Fruit fly (Drosophila melanogaster) whole organism, prepupa: ENCODE measurements around the gene erm.
A peak's percentile ranks its signal among the peaks of the same experiment; 100 is the strongest.

Source experiments
- Blimp-1 ChIP-seq: fragments of 200-800 bp; sonication (Bioruptor generic); optimal IDR thresholded peaks from 3 replicates; lab custom pipeline; 2017; ENCODE audit warnings: missing biosample characterization, missing genetic modification characterization, mild to moderate bottlenecking, moderate library complexity, missing genetic modification reagents
- CG10631 ChIP-seq: fragments of 200-800 bp; sonication (Bioruptor generic); optimal IDR thresholded peaks from 2 replicates; lab custom pipeline; 2016; ENCODE audit warnings: missing biosample characterization, missing genetic modification characterization
- CG10669 ChIP-seq: fragments of 200-800 bp; sonication (Bioruptor generic); optimal IDR thresholded peaks from 3 replicates; lab custom pipeline; 2018; ENCODE audit warnings: missing biosample characterization, mild to moderate bottlenecking, missing genetic modification characterization, moderate library complexity
- CG11762 ChIP-seq: fragments of 200-800 bp; sonication (Bioruptor generic); optimal IDR thresholded peaks from 3 replicates; lab custom pipeline; 2016; ENCODE audit warnings: missing biosample characterization, missing genetic modification characterization; ENCODE audit not compliant: insufficient read depth
- CG11902 ChIP-seq: fragments of 200-800 bp; sonication (Bioruptor generic); optimal IDR thresholded peaks from 3 replicates; lab custom pipeline; 2016; ENCODE audit warnings: missing biosample characterization, missing genetic modification characterization
- CG15336 ChIP-seq: fragments of 200-800 bp; sonication (Bioruptor generic); IDR thresholded peaks from 2 replicates; pipeline ENCODE4 v1.3.6; 2022; ENCODE audit warnings: missing biosample characterization, missing genetic modification characterization
- CG31627 ChIP-seq: fragments of 200-800 bp; sonication (Bioruptor generic); optimal IDR thresholded peaks from 3 replicates; lab custom pipeline; 2016; ENCODE audit warnings: missing biosample characterization, missing genetic modification characterization
- CG32006 ChIP-seq: fragments of 200-800 bp; sonication (Bioruptor generic); optimal IDR thresholded peaks from 3 replicates; lab custom pipeline; 2017; ENCODE audit warnings: missing biosample characterization, mild to moderate bottlenecking, missing genetic modification characterization
- CG3919 ChIP-seq: fragments of 200-800 bp; sonication (Bioruptor generic); optimal IDR thresholded peaks from 3 replicates; lab custom pipeline; 2016; ENCODE audit warnings: missing biosample characterization, missing genetic modification characterization
- CG6808 ChIP-seq: fragments of 200-800 bp; sonication (Bioruptor generic); optimal IDR thresholded peaks from 3 replicates; lab custom pipeline; 2017; ENCODE audit warnings: missing biosample characterization, missing genetic modification characterization, mild to moderate bottlenecking, moderate library complexity, missing genetic modification reagents
- CG6854 ChIP-seq: fragments of 200-800 bp; sonication (Bioruptor generic); optimal IDR thresholded peaks from 2 replicates; lab custom pipeline; 2017; ENCODE audit warnings: missing biosample characterization, mild to moderate bottlenecking, missing genetic modification characterization
- CG7368 ChIP-seq: fragments of 200-800 bp; sonication (Bioruptor generic); optimal IDR thresholded peaks from 3 replicates; lab custom pipeline; 2016; ENCODE audit warnings: missing biosample characterization, missing genetic modification characterization
- CG8632 ChIP-seq: fragments of 200-800 bp; sonication (Bioruptor generic); optimal IDR thresholded peaks from 3 replicates; lab custom pipeline; 2016; ENCODE audit warnings: missing biosample characterization, missing genetic modification characterization
- CG9139 ChIP-seq: fragments of 200-800 bp; sonication (Bioruptor generic); optimal IDR thresholded peaks from 3 replicates; lab custom pipeline; 2017; ENCODE audit warnings: missing biosample characterization, mild to moderate bottlenecking, missing genetic modification characterization
- Eip78C ChIP-seq: fragments of 200-800 bp; sonication (Bioruptor generic); peaks from one replicate; lab custom pipeline; 2016; ENCODE audit warnings: missing biosample characterization, missing genetic modification characterization
- Eip93F ChIP-seq: fragments of 200-800 bp; sonication (Bioruptor generic); optimal IDR thresholded peaks from 2 replicates; lab custom pipeline; 2016; ENCODE audit warnings: missing biosample characterization, mild to moderate bottlenecking, missing genetic modification characterization
- Gug ChIP-seq: fragments of 200-800 bp; sonication (Bioruptor generic); IDR thresholded peaks from 2 replicates; pipeline ENCODE4 v1.3.6; 2022; ENCODE audit warnings: missing biosample characterization, missing genetic modification characterization
- Hr39 ChIP-seq: fragments of 200-800 bp; sonication (Bioruptor generic); optimal IDR thresholded peaks from 2 replicates; lab custom pipeline; 2016; ENCODE audit warnings: missing biosample characterization, missing genetic modification characterization
- Hr4 ChIP-seq: fragments of 200-800 bp; sonication (Bioruptor generic); optimal IDR thresholded peaks from 3 replicates; lab custom pipeline; 2016; ENCODE audit warnings: missing biosample characterization, missing genetic modification characterization
- Smox ChIP-seq: fragments of 200-800 bp; sonication (Bioruptor generic); optimal IDR thresholded peaks from 3 replicates; lab custom pipeline; 2016; ENCODE audit warnings: missing biosample characterization, missing genetic modification characterization
- Sox102F ChIP-seq: fragments of 200-800 bp; sonication (Bioruptor generic); optimal IDR thresholded peaks from 2 replicates; lab custom pipeline; 2016; ENCODE audit warnings: missing biosample characterization, mild to moderate bottlenecking, missing genetic modification characterization
- acj6 ChIP-seq: fragments of 200-800 bp; sonication (Bioruptor generic); optimal IDR thresholded peaks from 3 replicates; lab custom pipeline; 2016; ENCODE audit warnings: missing biosample characterization, missing genetic modification characterization
- dac ChIP-seq: fragments of 200-800 bp; sonication (Bioruptor generic); optimal IDR thresholded peaks from 2 replicates; lab custom pipeline; 2017; ENCODE audit warnings: missing biosample characterization, mild to moderate bottlenecking, missing genetic modification characterization
- dsx ChIP-seq: fragments of 200-800 bp; optimal IDR thresholded peaks from 3 replicates; lab custom pipeline; 2019; ENCODE audit warnings: missing biosample characterization, mild to moderate bottlenecking, missing genetic modification characterization, moderate library complexity; ENCODE audit not compliant: poor library complexity, severe bottlenecking
- eg ChIP-seq: fragments of 200-800 bp; sonication (Bioruptor generic); IDR thresholded peaks from 3 replicates; pipeline ENCODE4 v1.3.6; 2022; ENCODE audit warnings: missing biosample characterization, missing genetic modification characterization
- esn ChIP-seq: fragments of 200-800 bp; sonication (Bioruptor generic); optimal IDR thresholded peaks from 2 replicates; lab custom pipeline; 2016; ENCODE audit warnings: missing biosample characterization, mild to moderate bottlenecking, missing genetic modification characterization, moderate library complexity
- fd59A ChIP-seq: fragments of 200-800 bp; sonication (Bioruptor generic); optimal IDR thresholded peaks from 2 replicates; lab custom pipeline; 2017; ENCODE audit warnings: missing biosample characterization, mild to moderate bottlenecking, missing genetic modification characterization, missing genetic modification reagents
- fd85E ChIP-seq: fragments of 200-800 bp; sonication (Bioruptor generic); optimal IDR thresholded peaks from 3 replicates; lab custom pipeline; 2016; ENCODE audit warnings: missing biosample characterization, missing genetic modification characterization
- lz ChIP-seq: fragments of 200-800 bp; sonication (Bioruptor generic); optimal IDR thresholded peaks from 3 replicates; lab custom pipeline; 2016; ENCODE audit warnings: missing biosample characterization, missing genetic modification characterization
- net ChIP-seq: fragments of 200-800 bp; sonication (Bioruptor generic); optimal IDR thresholded peaks from 3 replicates; lab custom pipeline; 2016; ENCODE audit warnings: missing biosample characterization, missing genetic modification characterization
- pdm3 ChIP-seq: fragments of 200-800 bp; sonication (Bioruptor generic); optimal IDR thresholded peaks from 3 replicates; lab custom pipeline; 2016; ENCODE audit warnings: missing biosample characterization, missing genetic modification characterization
- salr ChIP-seq, 2 experiments: fragments of 200-800 bp; sonication (Bioruptor generic); optimal IDR thresholded peaks; 3 replicates each; lab custom pipeline; 2016 to 2018; ENCODE audit warnings: missing biosample characterization in 2 of 2, missing genetic modification characterization in 2 of 2, mild to moderate bottlenecking in 1 of 2
- spab ChIP-seq: fragments of 200-800 bp; sonication (Bioruptor generic); optimal IDR thresholded peaks from 2 replicates; lab custom pipeline; 2017; ENCODE audit warnings: missing biosample characterization, mild to moderate bottlenecking, missing genetic modification characterization, missing genetic modification reagents
- topi ChIP-seq: fragments of 200-800 bp; sonication (Bioruptor generic); optimal IDR thresholded peaks from 3 replicates; lab custom pipeline; 2016; ENCODE audit warnings: missing biosample characterization, missing genetic modification characterization

The erm gene

DNA sequence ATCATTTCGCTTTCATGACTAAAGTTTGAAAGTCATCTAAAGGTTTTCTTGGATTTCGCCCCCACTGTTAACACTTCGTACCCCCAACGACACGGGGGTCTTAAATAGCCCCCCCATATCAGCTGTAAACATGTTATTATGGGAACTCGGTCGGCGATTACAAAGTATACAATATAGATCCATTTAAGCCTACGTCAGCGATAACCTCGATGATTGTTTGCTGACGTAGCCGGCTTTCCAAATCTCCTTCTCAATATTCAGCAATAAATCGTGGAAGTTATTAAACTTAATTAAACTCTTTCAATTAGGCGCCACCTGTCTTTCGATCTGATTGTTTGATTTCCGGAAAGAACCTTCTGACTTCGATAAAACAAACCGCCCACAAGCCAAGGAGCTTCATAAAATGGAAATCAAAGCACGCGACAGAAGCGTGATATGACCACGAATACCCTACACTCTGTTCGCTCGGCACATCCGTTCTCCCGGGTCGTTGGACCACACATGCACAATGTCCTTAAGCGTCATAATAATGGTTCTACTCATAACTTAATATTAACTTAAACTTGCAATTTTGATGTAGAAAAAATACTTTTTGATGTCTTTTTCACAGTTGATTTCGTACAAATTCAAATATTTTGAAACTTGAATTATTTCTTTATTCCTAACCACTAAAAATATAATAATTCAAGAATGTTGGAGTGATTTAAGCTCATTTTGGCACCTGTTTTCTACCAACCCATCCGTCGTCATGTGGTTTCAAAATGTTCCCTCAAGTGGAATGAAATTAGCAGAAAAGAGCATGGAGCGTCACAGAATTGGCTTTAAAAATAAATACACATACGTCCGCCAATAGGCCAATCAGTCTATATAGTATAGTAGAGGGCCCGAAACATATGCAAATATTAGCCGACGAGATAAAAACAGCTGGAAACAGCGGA, 16.4 kb upstream of the erm start (continued):
- TF ChIP-seq CG10669 (GFP tag; lab: Kevin White, UChicago) (peak; percentile 40), CG15336 (GFP tag; lab: Robert Waterston, UW) (peak; percentile 50; the same call in 1 of the 2 replicates), lz (peak; percentile 69), CG8632 (GFP tag; lab: Kevin White, UChicago) (peak; percentile 36), Sox102F (no peak), Hr4 (GFP tag; lab: Kevin White, UChicago) (peak; percentile 58), salr (GFP tag; optimal IDR thresholded peaks at IDR 0.05; lab: Kevin White, UChicago) (no peak), eg (GFP tag; lab: Robert Waterston, UW) (peak; percentile 60; the same call in 2 of the 3 replicates), CG3919 (GFP tag; lab: Kevin White, UChicago) (peak; percentile 64), CG7368 (GFP tag; lab: Kevin White, UChicago) (peak; percentile 14), CG31627 (peak; percentile 67), dac (no peak), Gug (GFP tag; lab: Robert Waterston, UW) (no peak), CG6854 (GFP tag; lab: Kevin White, UChicago) (no peak), CG32006 (GFP tag; lab: Kevin White, UChicago) (peak; percentile 60), CG10631 (GFP tag; lab: Kevin White, UChicago) (no peak), CG11762 (GFP tag; lab: Kevin White, UChicago) (peak; percentile 47), CG6808 (peak; percentile 0), CG11902 (GFP tag; lab: Kevin White, UChicago) (peak; percentile 8), fd59A (GFP tag; lab: Kevin White, UChicago) (peak; percentile 38), spab (no peak), CG9139 (GFP tag; lab: Kevin White, UChicago) (no peak), Hr39 (GFP tag; lab: Kevin White, UChicago) (peak; percentile 64), fd85E (no peak), net (GFP tag; lab: Kevin White, UChicago) (peak; percentile 49), Blimp-1 (GFP tag; lab: Kevin White, UChicago) (no peak)
- TF ChIP-seq, all 60 proteins: peak for 42

dm6 chr2L:1981726-1982367, 11.7 kb upstream of the erm start, which contains the start of gene CG7289:
Gene CG7289 (plus strand): TSS chr2L:1982217.
- TF ChIP-seq acj6 (no peak), CG31627 (peak; percentile 12), dsx (GFP tag; lab: Kevin White, UChicago) (peak; percentile 9), topi (GFP tag; lab: Kevin White, UChicago) (peak; percentile 11), Eip93F (GFP tag; lab: Kevin White, UChicago) (peak; percentile 4), CG32006 (GFP tag; lab: Kevin White, UChicago) (peak; percentile 10), CG7368 (GFP tag; lab: Kevin White, UChicago) (no peak), Smox (GFP tag; lab: Kevin White, UChicago) (no peak), esn (GFP tag; lab: Kevin White, UChicago) (peak; percentile 35), Eip78C (GFP tag; lab: Kevin White, UChicago) (peak; percentile 29), pdm3 (GFP tag; lab: Kevin White, UChicago) (no peak), salr (GFP tag; optimal IDR thresholded peaks at IDR 0.05; lab: Kevin White, UChicago) (no peak), lz (peak; percentile 29), Hr4 (GFP tag; lab: Kevin White, UChicago) (peak; percentile 46)
